Fruit fly (Drosophila melanogaster) whole organism, embryonic: Measurements from ENCODE around the gene Pi3K21B.
A peak's percentile ranks its signal among the peaks of the same experiment; 100 is the strongest.

Experiments
- CG4730 ChIP-seq: fragments of 200-800 bp; sonication (Bioruptor generic); IDR thresholded peaks from 2 replicates; pipeline ENCODE4 v1.3.6; 2022; ENCODE audit warnings: missing biosample characterization, missing genetic modification characterization
- HLHmδ ChIP-seq: fragments of 200-800 bp; sonication (Bioruptor generic); optimal IDR thresholded peaks from 2 replicates; lab custom pipeline; 2018; ENCODE audit warnings: missing biosample characterization, mild to moderate bottlenecking, missing genetic modification characterization, moderate library complexity
- NK7.1 ChIP-seq: fragments of 200-800 bp; sonication (Bioruptor generic); optimal IDR thresholded peaks from 3 replicates; lab custom pipeline; 2016; ENCODE audit warnings: missing biosample characterization, missing genetic modification characterization
- chinmo ChIP-seq: fragments of 200-800 bp; sonication (Bioruptor generic); IDR thresholded peaks from 4 replicates; pipeline ENCODE4 v1.3.6; 2022; ENCODE audit warnings: missing biosample characterization, missing genetic modification characterization; ENCODE audit not compliant: partially characterized antibody
- cwo ChIP-seq: fragments of 200-800 bp; sonication (Bioruptor generic); optimal IDR thresholded peaks from 3 replicates; lab custom pipeline; 2017; ENCODE audit warnings: missing biosample characterization, missing genetic modification characterization, mild to moderate bottlenecking, moderate library complexity, missing genetic modification reagents
- ham ChIP-seq: fragments of 200-800 bp; sonication (Bioruptor generic); IDR thresholded peaks from 2 replicates; pipeline ENCODE4 v1.3.6; 2022; ENCODE audit warnings: missing biosample characterization, missing genetic modification characterization

- TF ChIP-seq cwo (peak; percentile 36), chinmo (GFP tag; lab: Robert Waterston, UW) (peak; percentile 92), NK7.1 (GFP tag; lab: Kevin White, UChicago) (peak; percentile 3), CG4730 (no peak), HLHmδ (GFP tag; lab: Kevin White, UChicago) (no peak), ham (GFP tag; lab: Robert Waterston, UW) (no peak)
These were observed 47.0 kb upstream of the Pi3K21B start, which contains the start of gene kis for dm6 chr2L:250507-251215.
